Worm (Caenorhabditis elegans) whole organism, early embryonic: ENCODE data around the gene gex-3.

Experiments used
- B0310.2 ChIP-seq: sonication (generic microtip); optimal IDR thresholded peaks from 2 replicates; lab custom pipeline; 2016; ENCODE audit warnings: mild to moderate bottlenecking, missing genetic modification characterization, missing compliant biosample characterization
- F13C5.2 ChIP-seq: sonication (generic microtip); optimal IDR thresholded peaks from 2 replicates; lab custom pipeline; 2017; ENCODE audit warnings: mild to moderate bottlenecking, missing genetic modification characterization, inconsistent platforms, missing compliant biosample characterization
- aly-1 ChIP-seq: sonication (generic microtip); optimal IDR thresholded peaks from 2 replicates; lab custom pipeline; 2016; ENCODE audit warnings: missing genetic modification characterization, missing compliant biosample characterization
- ama-1 ChIP-seq: fragments of 150-350 bp; optimal IDR thresholded peaks from 2 replicates; lab custom pipeline; 2014
- ceh-13 ChIP-seq: fragments of 200-800 bp; sonication (Bioruptor generic); optimal IDR thresholded peaks from 2 replicates; lab custom pipeline; 2018; ENCODE audit warnings: mild to moderate bottlenecking, missing genetic modification characterization, missing compliant biosample characterization
- ceh-36 ChIP-seq: sonication (generic microtip); optimal IDR thresholded peaks from 2 replicates; lab custom pipeline; 2016; ENCODE audit warnings: missing genetic modification characterization, inconsistent platforms, missing compliant biosample characterization
- ets-7 ChIP-seq: sonication (generic microtip); optimal IDR thresholded peaks from 2 replicates; lab custom pipeline; 2016; ENCODE audit warnings: missing genotype, missing genetic modification characterization, missing compliant biosample characterization
- flt-1 ChIP-seq: fragments of 200-800 bp; sonication (Bioruptor generic); IDR thresholded peaks from 2 replicates; pipeline ENCODE4 v1.3.6; 2022; ENCODE audit warnings: missing genetic modification characterization, missing compliant biosample characterization
- hmbx-1 ChIP-seq: sonication (generic microtip); optimal IDR thresholded peaks from 2 replicates; lab custom pipeline; 2016; ENCODE audit warnings: mild to moderate bottlenecking, missing genetic modification characterization, missing compliant biosample characterization
- hmg-4 ChIP-seq: fragments of 200-800 bp; sonication (Bioruptor generic); optimal IDR thresholded peaks from 2 replicates; lab custom pipeline; 2018; ENCODE audit warnings: mild to moderate bottlenecking, missing genetic modification characterization, missing compliant biosample characterization
- hnd-1 ChIP-seq: sonication (generic microtip); optimal IDR thresholded peaks from 2 replicates; lab custom pipeline; 2016; ENCODE audit warnings: missing genetic modification characterization, missing compliant biosample characterization
- pes-1 ChIP-seq: fragments of 200-800 bp; sonication (Bioruptor generic); IDR thresholded peaks from 2 replicates; pipeline ENCODE4 v1.3.6; 2022; ENCODE audit warnings: missing genetic modification reagents, missing genetic modification characterization, missing compliant biosample characterization
- scrt-1 ChIP-seq: fragments of 200-800 bp; sonication (Bioruptor generic); IDR thresholded peaks from 2 replicates; pipeline ENCODE4 v1.3.6; 2022; ENCODE audit warnings: missing genetic modification characterization, missing compliant biosample characterization
- sea-1 ChIP-seq: fragments of 200-800 bp; sonication (Bioruptor generic); conservative IDR thresholded peaks from 2 replicates; pipeline ENCODE4 v1.3.6; 2022; ENCODE audit warnings: missing genetic modification characterization, missing compliant biosample characterization
- tbx-11 ChIP-seq: fragments of 200-800 bp; sonication (Bioruptor generic); IDR thresholded peaks from 2 replicates; pipeline ENCODE4 v1.3.6; 2022; ENCODE audit warnings: missing genetic modification characterization, missing compliant biosample characterization
- tbx-37 ChIP-seq: fragments of 200-800 bp; sonication (Bioruptor generic); conservative IDR thresholded peaks from 2 replicates; pipeline ENCODE4 v1.3.6; 2022; ENCODE audit warnings: missing genetic modification reagents, missing genetic modification characterization, missing compliant biosample characterization
- tra-4 ChIP-seq: sonication (generic microtip); optimal IDR thresholded peaks from 2 replicates; lab custom pipeline; 2017; ENCODE audit warnings: missing genetic modification characterization, missing compliant biosample characterization

The gex-3 gene

ce11 chrIV:12371340-12371739 is 32.9 kb upstream of the gex-3 start:
- no peak for TF ChIP-seq B0310.2
- no peak for TF ChIP-seq ceh-13 (GFP tag; lab: Kevin White, UChicago)
- no peak for TF ChIP-seq flt-1

ce11 chrIV:12371879-12372278 is 32.4 kb upstream of the gex-3 start, which contains the start of gene wdr-46:
TSS of gene wdr-46 (plus strand) at chrIV:12372253.
- TF ChIP-seq F13C5.2 (tag; lab: Kevin White, UChicago) (peak; percentile 37), ceh-36 (tag; lab: Kevin White, UChicago) (peak; percentile 28), flt-1 (peak; percentile 41; the same call in 1 of the 2 replicates), hmg-4 (no peak), tbx-11 (no peak), pes-1 (GFP tag; lab: Robert Waterston, UW) (no peak), ama-1 (peak; percentile 67)

ce11 chrIV:12376021-12376420 is 28.2 kb upstream of the gex-3 start, which contains the start of gene atz-1:
TSS of gene atz-1 (minus strand) at chrIV:12376121.
- TF ChIP-seq pes-1 (GFP tag; lab: Robert Waterston, UW) (no peak), flt-1 (no peak), hmbx-1 (tag; lab: Kevin White, UChicago) (no peak), tbx-37 (GFP tag; lab: Robert Waterston, UW) (no peak), sea-1 (GFP tag; lab: Robert Waterston, UW) (no peak), tbx-11 (no peak), ama-1 (no peak), ceh-36 (tag; lab: Kevin White, UChicago) (no peak), hnd-1 (tag; lab: Kevin White, UChicago) (no peak), tra-4 (tag; lab: Kevin White, UChicago) (no peak), ceh-13 (GFP tag; lab: Kevin White, UChicago) (no peak), F13C5.2 (tag; lab: Kevin White, UChicago) (no peak), aly-1 (tag; lab: Kevin White, UChicago) (no peak), B0310.2 (no peak), ets-7 (tag; lab: Kevin White, UChicago) (no peak)

- TF ChIP-seq ceh-13 (GFP tag; lab: Kevin White, UChicago) (no peak), tbx-11 (no peak), F13C5.2 (tag; lab: Kevin White, UChicago) (no peak), ets-7 (tag; lab: Kevin White, UChicago) (no peak), ama-1 (no peak), B0310.2 (no peak), ceh-36 (tag; lab: Kevin White, UChicago) (no peak), hnd-1 (tag; lab: Kevin White, UChicago) (no peak), scrt-1 (GFP tag; lab: Robert Waterston, UW) (no peak), flt-1 (no peak), hmbx-1 (tag; lab: Kevin White, UChicago) (no peak), pes-1 (GFP tag; lab: Robert Waterston, UW) (no peak), aly-1 (tag; lab: Kevin White, UChicago) (no peak), hmg-4 (no peak), tra-4 (tag; lab: Kevin White, UChicago) (no peak), sea-1 (GFP tag; lab: Robert Waterston, UW) (no peak), tbx-37 (GFP tag; lab: Robert Waterston, UW) (no peak)
Measured at ce11 chrIV:12378919-12379318, 25.3 kb upstream of the gex-3 start.

- no peak for TF ChIP-seq F13C5.2 (tag; lab: Kevin White, UChicago)
- TF ChIP-seq tbx-11, result no peak
- no peak for TF ChIP-seq ceh-13 (GFP tag; lab: Kevin White, UChicago)
- no peak for TF ChIP-seq scrt-1 (GFP tag; lab: Robert Waterston, UW)
- TF ChIP-seq tra-4 (tag; lab: Kevin White, UChicago), result no peak
- no peak for TF ChIP-seq hmbx-1 (tag; lab: Kevin White, UChicago)
- no peak for TF ChIP-seq B0310.2
- no peak for TF ChIP-seq pes-1 (GFP tag; lab: Robert Waterston, UW)
- no peak for TF ChIP-seq hmg-4
- TF ChIP-seq ama-1, result no peak
- no peak for TF ChIP-seq ets-7 (tag; lab: Kevin White, UChicago)
- TF ChIP-seq ceh-36 (tag; lab: Kevin White, UChicago), result no peak
- TF ChIP-seq aly-1 (tag; lab: Kevin White, UChicago), result no peak
Measured at ce11 chrIV:12379784-12380183, 24.4 kb upstream of the gex-3 start, which contains the start of gene thn-1. TSS of gene thn-1 (plus strand) at chrIV:12380084.

ce11 chrIV:12382864-12383263 is 21.4 kb upstream of the gex-3 start, which contains the start of gene thn-2:
TSS of gene thn-2 (plus strand) at chrIV:12383170.
- TF ChIP-seq B0310.2, result no peak
- no peak for TF ChIP-seq ama-1
- no peak for TF ChIP-seq aly-1 (tag; lab: Kevin White, UChicago)
- no peak for TF ChIP-seq hnd-1 (tag; lab: Kevin White, UChicago)
- TF ChIP-seq ceh-36 (tag; lab: Kevin White, UChicago), result no peak
- no peak for TF ChIP-seq tra-4 (tag; lab: Kevin White, UChicago)
- TF ChIP-seq hmg-4, result no peak
- no peak for TF ChIP-seq scrt-1 (GFP tag; lab: Robert Waterston, UW)
- TF ChIP-seq F13C5.2 (tag; lab: Kevin White, UChicago), result no peak
- TF ChIP-seq flt-1, result no peak
- no peak for TF ChIP-seq ceh-13 (GFP tag; lab: Kevin White, UChicago)
- no peak for TF ChIP-seq tbx-11
- TF ChIP-seq tbx-37 (GFP tag; lab: Robert Waterston, UW), result no peak
- TF ChIP-seq ets-7 (tag; lab: Kevin White, UChicago), result no peak

ce11 chrIV:12385061-12385460 is 19.2 kb upstream of the gex-3 start, which contains the start of gene F28D1.6:
TSS of gene F28D1.6 (minus strand) at chrIV:12385161.
- TF ChIP-seq hmbx-1 (tag; lab: Kevin White, UChicago) (no peak), ets-7 (tag; lab: Kevin White, UChicago) (no peak), pes-1 (GFP tag; lab: Robert Waterston, UW) (no peak)

- TF ChIP-seq flt-1, result no peak
- no peak for TF ChIP-seq scrt-1 (GFP tag; lab: Robert Waterston, UW)
- TF ChIP-seq ets-7 (tag; lab: Kevin White, UChicago), result no peak
- no peak for TF ChIP-seq pes-1 (GFP tag; lab: Robert Waterston, UW)
Measured at ce11 chrIV:12389951-12390350, 14.3 kb upstream of the gex-3 start, which contains the start of gene spe-45. TSS of gene spe-45 (minus strand) at chrIV:12390095.
